Fruit fly (Drosophila melanogaster) whole organism, embryonic: ENCODE data around the gene Vti1a.

ENCODE experiments used
- Asciz ChIP-seq: fragments of 200-800 bp; sonication (Bioruptor generic); optimal IDR thresholded peaks from 2 replicates; lab custom pipeline; 2017; ENCODE audit warnings: missing biosample characterization, mild to moderate bottlenecking, missing genetic modification characterization, missing genetic modification reagents
- CG11560 ChIP-seq: fragments of 200-800 bp; sonication (Bioruptor generic); IDR thresholded peaks from 3 replicates; pipeline ENCODE4 v1.3.6; 2022; ENCODE audit warnings: missing biosample characterization, missing genetic modification characterization
- CG12391 ChIP-seq: fragments of 200-800 bp; sonication (Bioruptor generic); optimal IDR thresholded peaks from 3 replicates; lab custom pipeline; 2018; ENCODE audit warnings: missing biosample characterization, mild to moderate bottlenecking, missing genetic modification characterization, moderate library complexity
- CG14710 ChIP-seq: fragments of 200-800 bp; sonication (Bioruptor generic); optimal IDR thresholded peaks from 3 replicates; lab custom pipeline; 2019; ENCODE audit warnings: missing biosample characterization, mild to moderate bottlenecking, missing genetic modification characterization, moderate library complexity
- CG17186 ChIP-seq: fragments of 200-800 bp; sonication (Bioruptor generic); optimal IDR thresholded peaks from 3 replicates; lab custom pipeline; 2017; ENCODE audit warnings: missing biosample characterization, missing genetic modification reagents, missing genetic modification characterization
- CG18599 ChIP-seq: fragments of 200-800 bp; sonication (Bioruptor generic); optimal IDR thresholded peaks from 3 replicates; lab custom pipeline; 2017; ENCODE audit warnings: missing biosample characterization, missing genetic modification characterization, mild to moderate bottlenecking, moderate library complexity, missing genetic modification reagents
- CG18619 ChIP-seq: fragments of 200-800 bp; sonication (Bioruptor generic); optimal IDR thresholded peaks from 3 replicates; lab custom pipeline; 2017; ENCODE audit warnings: missing biosample characterization, mild to moderate bottlenecking, missing genetic modification characterization
- CG2129 ChIP-seq: fragments of 200-800 bp; sonication (Bioruptor generic); IDR thresholded peaks from 2 replicates; pipeline ENCODE4 v1.3.6; 2022; ENCODE audit warnings: missing biosample characterization, missing genetic modification characterization; ENCODE audit not compliant: partially characterized antibody
- CG32532 ChIP-seq: fragments of 200-800 bp; sonication (Bioruptor generic); IDR thresholded peaks from 2 replicates; pipeline ENCODE4 v1.3.6; 2022; ENCODE audit warnings: missing biosample characterization, missing genetic modification characterization
- CG3407 ChIP-seq: fragments of 200-800 bp; sonication (Bioruptor generic); optimal IDR thresholded peaks from 2 replicates; lab custom pipeline; 2018; ENCODE audit warnings: missing biosample characterization, mild to moderate bottlenecking, missing genetic modification characterization
- CG3838 ChIP-seq: fragments of 200-800 bp; sonication (Bioruptor generic); optimal IDR thresholded peaks from 3 replicates; lab custom pipeline; 2016; ENCODE audit warnings: missing biosample characterization, missing genetic modification characterization
- CG43689 ChIP-seq: fragments of 200-800 bp; sonication (Bioruptor generic); IDR thresholded peaks from 2 replicates; pipeline ENCODE4 v1.3.6; 2022; ENCODE audit warnings: missing biosample characterization, missing genetic modification characterization
- CG4424 ChIP-seq: fragments of 200-800 bp; sonication (Bioruptor generic); optimal IDR thresholded peaks from 3 replicates; lab custom pipeline; 2016; ENCODE audit warnings: missing biosample characterization, missing genetic modification characterization
- CG7556 ChIP-seq: fragments of 200-800 bp; sonication (Bioruptor generic); optimal IDR thresholded peaks from 2 replicates; lab custom pipeline; 2017; ENCODE audit warnings: missing biosample characterization, mild to moderate bottlenecking, missing genetic modification characterization
- CG8290 ChIP-seq, 3 experiments: fragments of 200-800 bp; sonication (Bioruptor generic); optimal IDR thresholded peaks; 2 replicates each; lab custom pipeline; 2016 to 2019; ENCODE audit warnings: missing biosample characterization in 3 of 3, missing genetic modification characterization in 3 of 3, mild to moderate bottlenecking in 2 of 3, moderate library complexity in 1 of 3
- CG9215 ChIP-seq: fragments of 200-800 bp; sonication (Bioruptor generic); IDR thresholded peaks from 2 replicates; pipeline ENCODE4 v1.3.6; 2022; ENCODE audit warnings: missing biosample characterization, missing genetic modification characterization
- CHES-1-like ChIP-seq: fragments of 200-800 bp; sonication (Bioruptor generic); optimal IDR thresholded peaks from 2 replicates; lab custom pipeline; 2016; ENCODE audit warnings: missing biosample characterization, missing genetic modification characterization
- Dll ChIP-seq: fragments of 200-800 bp; sonication (Bioruptor generic); IDR thresholded peaks from 4 replicates; pipeline ENCODE4 v1.3.6; 2022; ENCODE audit warnings: missing biosample characterization, missing genetic modification characterization; ENCODE audit not compliant: partially characterized antibody
- Doc2 ChIP-seq: fragments of 200-800 bp; sonication (Bioruptor generic); IDR thresholded peaks from 2 replicates; pipeline ENCODE4 v1.3.6; 2022; ENCODE audit warnings: missing biosample characterization, missing genetic modification characterization
- Drgx ChIP-seq: fragments of 200-800 bp; sonication (Bioruptor generic); IDR thresholded peaks from 2 replicates; pipeline ENCODE4 v1.3.6; 2022; ENCODE audit warnings: missing biosample characterization, missing genetic modification characterization
- Fer1 ChIP-seq: fragments of 200-800 bp; sonication (Bioruptor generic); optimal IDR thresholded peaks from 2 replicates; lab custom pipeline; 2017; ENCODE audit warnings: missing biosample characterization, mild to moderate bottlenecking, missing genetic modification characterization
- H15 ChIP-seq: fragments of 200-800 bp; sonication (Bioruptor generic); IDR thresholded peaks from 3 replicates; pipeline ENCODE4 v1.3.6; 2022; ENCODE audit warnings: missing biosample characterization, missing genetic modification characterization
- Hand ChIP-seq: fragments of 200-800 bp; sonication (Bioruptor generic); optimal IDR thresholded peaks from 2 replicates; lab custom pipeline; 2017; ENCODE audit warnings: mild to moderate bottlenecking, missing biosample characterization, missing genetic modification reagents, missing genetic modification characterization
- Hmr ChIP-seq: fragments of 200-800 bp; sonication (Bioruptor generic); optimal IDR thresholded peaks from 3 replicates; lab custom pipeline; 2017; ENCODE audit warnings: mild to moderate bottlenecking, missing biosample characterization, missing genetic modification reagents, missing genetic modification characterization
- Hr51 ChIP-seq, 2 experiments: fragments of 200-800 bp; sonication (Bioruptor generic); optimal IDR thresholded peaks; 2 replicates in 1 of 2; 3 replicates in 1 of 2; lab custom pipeline; 2016 to 2018; ENCODE audit warnings: missing biosample characterization in 2 of 2, missing genetic modification characterization in 2 of 2, mild to moderate bottlenecking in 1 of 2, moderate library complexity in 1 of 2
- Pdp1 ChIP-seq, 2 experiments: fragments of 200-800 bp; sonication (Bioruptor generic); optimal IDR thresholded peaks; 3 replicates each; lab custom pipeline; 2016; ENCODE audit warnings: missing biosample characterization in 2 of 2, missing genetic modification characterization in 2 of 2, mild to moderate bottlenecking in 1 of 2, moderate library complexity in 1 of 2
- Ptx1 ChIP-seq: fragments of 200-800 bp; sonication (Bioruptor generic); IDR thresholded peaks from 2 replicates; pipeline ENCODE4 v1.3.6; 2022; ENCODE audit warnings: missing biosample characterization, missing genetic modification characterization
- Rfx ChIP-seq: fragments of 200-800 bp; sonication (Bioruptor generic); IDR thresholded peaks from 2 replicates; pipeline ENCODE4 v1.3.6; 2022; ENCODE audit warnings: missing biosample characterization, missing genetic modification characterization
- Sox102F ChIP-seq: fragments of 200-800 bp; sonication (Bioruptor generic); optimal IDR thresholded peaks from 2 replicates; lab custom pipeline; 2018; ENCODE audit warnings: missing biosample characterization, mild to moderate bottlenecking, missing genetic modification characterization, moderate library complexity
- az2 ChIP-seq: fragments of 200-800 bp; sonication (Bioruptor generic); optimal IDR thresholded peaks from 3 replicates; lab custom pipeline; 2016; ENCODE audit warnings: missing biosample characterization, missing genetic modification characterization
- bowl ChIP-seq: fragments of 200-800 bp; sonication (Bioruptor generic); IDR thresholded peaks from 2 replicates; pipeline ENCODE4 v1.3.6; 2022; ENCODE audit warnings: missing biosample characterization, missing genetic modification characterization
- bsh ChIP-seq, 2 experiments: fragments of 200-800 bp; sonication (Bioruptor generic); optimal IDR thresholded peaks; 2 replicates each; lab custom pipeline; 2017 to 2018; ENCODE audit warnings: mild to moderate bottlenecking in 2 of 2, missing biosample characterization in 2 of 2, missing genetic modification characterization in 2 of 2, moderate library complexity in 1 of 2
- caup ChIP-seq: fragments of 200-800 bp; sonication (Bioruptor generic); optimal IDR thresholded peaks from 3 replicates; lab custom pipeline; 2017; ENCODE audit warnings: missing biosample characterization, mild to moderate bottlenecking, missing genetic modification characterization, moderate library complexity; ENCODE audit not compliant: severe bottlenecking
- ci ChIP-seq: fragments of 200-800 bp; sonication (Bioruptor generic); IDR thresholded peaks from 3 replicates; pipeline ENCODE4 v1.3.6; 2022; ENCODE audit warnings: missing biosample characterization, missing genetic modification characterization
- cwo ChIP-seq: fragments of 200-800 bp; sonication (Bioruptor generic); optimal IDR thresholded peaks from 3 replicates; lab custom pipeline; 2017; ENCODE audit warnings: missing biosample characterization, missing genetic modification characterization, mild to moderate bottlenecking, moderate library complexity, missing genetic modification reagents
- esg ChIP-seq: fragments of 200-800 bp; sonication (Bioruptor generic); conservative IDR thresholded peaks from 2 replicates; pipeline ENCODE4 v1.3.6; 2022; ENCODE audit warnings: missing biosample characterization, missing genetic modification characterization
- fd96Cb ChIP-seq: fragments of 200-800 bp; sonication (Bioruptor generic); optimal IDR thresholded peaks from 2 replicates; lab custom pipeline; 2018; ENCODE audit warnings: missing biosample characterization, mild to moderate bottlenecking, missing genetic modification characterization, moderate library complexity
- gsb ChIP-seq: fragments of 200-800 bp; sonication (Bioruptor generic); IDR thresholded peaks from 2 replicates; pipeline ENCODE4 v1.3.6; 2022; ENCODE audit warnings: missing biosample characterization, missing genetic modification characterization
- hkb ChIP-seq, 2 experiments: fragments of 200-800 bp in 1 of 2; fragments of >200 bp in 1 of 2; sonication (Bioruptor generic) in 1 of 2; IDR thresholded peaks in 1 of 2; optimal IDR thresholded peaks in 1 of 2; 2 replicates each; pipeline versions ENCODE4 v1.3.6 to Lab custom; 2017 to 2022; ENCODE audit warnings: missing biosample characterization in 1 of 2, missing genetic modification characterization in 1 of 2
- insv ChIP-seq, 2 experiments: fragments of 200-800 bp; sonication (Bioruptor generic); optimal IDR thresholded peaks; 3 replicates each; lab custom pipeline; 2016 to 2018; ENCODE audit warnings: missing biosample characterization in 2 of 2, missing genetic modification characterization in 2 of 2
- mirr ChIP-seq: fragments of 200-800 bp; sonication (Bioruptor generic); optimal IDR thresholded peaks from 3 replicates; lab custom pipeline; 2018; ENCODE audit warnings: missing biosample characterization, mild to moderate bottlenecking, missing genetic modification characterization
- nmo ChIP-seq: fragments of 200-800 bp; sonication (Bioruptor generic); optimal IDR thresholded peaks from 2 replicates; lab custom pipeline; 2018; ENCODE audit warnings: missing biosample characterization, mild to moderate bottlenecking, missing genetic modification characterization, moderate library complexity
- slp2 ChIP-seq: fragments of 200-800 bp; sonication (Bioruptor generic); optimal IDR thresholded peaks from 2 replicates; lab custom pipeline; 2016; ENCODE audit warnings: missing biosample characterization, missing genetic modification characterization
- trem ChIP-seq: fragments of 200-800 bp; optimal IDR thresholded peaks from 3 replicates; lab custom pipeline; 2019; ENCODE audit warnings: missing biosample characterization, mild to moderate bottlenecking, missing genetic modification characterization, moderate library complexity
- unpg ChIP-seq: fragments of 200-800 bp; sonication (Bioruptor generic); optimal IDR thresholded peaks from 3 replicates; lab custom pipeline; 2018; ENCODE audit warnings: missing biosample characterization, mild to moderate bottlenecking, missing genetic modification characterization, moderate library complexity
- vfl ChIP-seq: fragments of 200-800 bp; sonication (Bioruptor generic); optimal IDR thresholded peaks from 2 replicates; lab custom pipeline; 2016; ENCODE audit warnings: missing biosample characterization, missing genetic modification characterization

The Vti1a gene

DNA sequence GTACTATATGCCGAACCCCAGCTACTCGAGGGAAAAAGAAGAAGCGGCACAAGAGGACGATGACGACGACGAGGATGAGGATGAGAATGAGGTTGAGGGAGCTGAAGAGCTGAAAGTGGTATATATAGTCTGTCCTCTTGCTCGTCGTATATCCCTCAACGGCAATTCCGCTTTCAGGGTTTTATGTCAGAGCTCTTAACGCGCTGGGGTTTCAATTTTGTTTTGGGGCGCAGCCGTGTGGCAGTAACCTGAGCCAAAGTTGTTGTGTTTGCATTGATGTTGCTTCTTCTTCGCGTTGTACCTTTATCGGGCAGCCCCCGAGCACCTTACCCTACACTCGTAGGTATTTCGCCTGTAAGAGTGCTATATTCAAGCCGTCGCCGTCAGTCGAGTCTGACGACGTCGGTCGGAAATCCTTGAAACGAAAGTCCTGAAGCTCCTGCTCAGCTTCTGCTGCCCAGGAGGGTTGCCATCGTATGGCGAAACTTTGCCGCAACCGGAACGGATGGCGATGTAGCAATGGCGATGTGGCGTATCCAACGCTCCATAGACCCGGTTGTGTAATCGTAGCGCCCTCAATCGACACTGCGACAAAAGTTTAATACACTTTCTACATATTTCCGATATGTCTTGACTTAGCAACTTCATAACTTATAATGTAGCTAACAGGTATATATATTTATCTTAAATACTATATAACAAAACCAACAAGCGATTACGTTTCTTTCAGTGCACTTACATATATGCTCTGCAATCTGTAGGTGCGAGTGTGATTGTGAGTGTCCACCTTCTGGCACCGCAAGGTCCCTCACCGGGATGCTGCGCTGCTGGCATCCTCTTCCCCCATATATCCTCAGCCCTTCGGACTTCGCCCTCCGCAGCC lies 12.2 kb upstream of the Vti1a start (continued):
- peak; percentile 15 for TF ChIP-seq CG14710 (tag; lab: Kevin White, UChicago)
- no peak for TF ChIP-seq vfl (GFP tag; lab: Kevin White, UChicago)
- peak; percentile 60 for TF ChIP-seq Ptx1 (GFP tag; lab: Robert Waterston, UW)
- peak in 1 of 2 experiments; percentile 46 for TF ChIP-seq Pdp1 (GFP tag; optimal IDR thresholded peaks at IDR 0.05; lab: Kevin White, UChicago)
- 0 out of 2 replicates have a peak, but pooled peaks have one; percentile 43 for TF ChIP-seq esg (GFP tag; lab: Robert Waterston, UW)
- TF ChIP-seq Hmr (GFP tag; lab: Kevin White, UChicago) = peak; percentile 35
- TF ChIP-seq bowl = no peak
- no peak for TF ChIP-seq Dll (GFP tag; lab: Robert Waterston, UW)
- no peak for TF ChIP-seq trem (tag; lab: Kevin White, UChicago)
- no peak for TF ChIP-seq slp2 (GFP tag; lab: Kevin White, UChicago)
- peak; percentile 3 for TF ChIP-seq Fer1
- TF ChIP-seq Doc2 (GFP tag; lab: Robert Waterston, UW) = no peak
- peak; percentile 57; the same call in 1 of the 2 replicates for TF ChIP-seq CG32532
- TF ChIP-seq Sox102F = peak; percentile 56
- TF ChIP-seq az2 (GFP tag; lab: Kevin White, UChicago) = peak; percentile 31
- TF ChIP-seq gsb (GFP tag; lab: Robert Waterston, UW) = no peak
- TF ChIP-seq CG7556 = peak; percentile 11
- TF ChIP-seq CG8290 (GFP tag; optimal IDR thresholded peaks at IDR 0.05; lab: Kevin White, UChicago) = no peak
- no peak for TF ChIP-seq CG8290 (tag; optimal IDR thresholded peaks at IDR 0.05; lab: Kevin White, UChicago)
- TF ChIP-seq caup (GFP tag; lab: Kevin White, UChicago) = peak; percentile 24
- no peak for TF ChIP-seq CG43689 (GFP tag; lab: Robert Waterston, UW)
- no peak for TF ChIP-seq CG17186 (GFP tag; lab: Kevin White, UChicago)
- peak; percentile 59; the same call in 1 of the 2 replicates for TF ChIP-seq Rfx (GFP tag; lab: Robert Waterston, UW)
- TF ChIP-seq ci (GFP tag; lab: Robert Waterston, UW) = peak; percentile 59; the same call in 2 of the 3 replicates
- peak; percentile 63 for TF ChIP-seq CG18599 (GFP tag; lab: Kevin White, UChicago)
- no peak for TF ChIP-seq hkb (optimal IDR thresholded peaks at IDR 0.05; lab: Kevin White, UChicago)
- TF ChIP-seq hkb (GFP tag; IDR thresholded peaks at IDR 0.05; lab: Robert Waterston, UW) = peak; percentile 67; the same call in 1 of the 2 replicates
- TF ChIP-seq mirr (GFP tag; lab: Kevin White, UChicago) = no peak
- TF ChIP-seq cwo (GFP tag; lab: Kevin White, UChicago) = peak; percentile 34
- TF ChIP-seq CG18619 = no peak
- no peak for TF ChIP-seq CG3838 (GFP tag; lab: Kevin White, UChicago)
- no peak for TF ChIP-seq CG2129 (GFP tag; lab: Robert Waterston, UW)
- TF ChIP-seq Hand (GFP tag; lab: Kevin White, UChicago) = no peak
- TF ChIP-seq CG12391 (tag; lab: Kevin White, UChicago) = peak; percentile 37
- peak; percentile 36 for TF ChIP-seq unpg (GFP tag; lab: Kevin White, UChicago)
- peak; percentile 15 for TF ChIP-seq CG4424
- TF ChIP-seq nmo (GFP tag; lab: Kevin White, UChicago) = peak; percentile 6
- peak in 1 of 2 experiments; percentile 49 for TF ChIP-seq bsh (GFP tag; optimal IDR thresholded peaks at IDR 0.05; lab: Kevin White, UChicago)
- 0 out of 3 replicates have a peak, but pooled peaks have one; percentile 43 for TF ChIP-seq CG11560
- no peak for TF ChIP-seq Asciz (GFP tag; lab: Kevin White, UChicago)
- TF ChIP-seq H15 (GFP tag; lab: Robert Waterston, UW) = 0 out of 3 replicates have a peak, but pooled peaks have one; percentile 34
- no peak for TF ChIP-seq CHES-1-like
- TF ChIP-seq Drgx (GFP tag; lab: Robert Waterston, UW) = peak; percentile 48
- TF ChIP-seq CG3407 = peak; percentile 30
- TF ChIP-seq Hr51 (GFP tag; optimal IDR thresholded peaks at IDR 0.05; lab: Kevin White, UChicago) = peak in 1 of 2 experiments; percentile 54
- peak; percentile 28 for TF ChIP-seq fd96Cb
- TF ChIP-seq CG9215 (GFP tag; lab: Robert Waterston, UW) = peak; percentile 22; the same call in 1 of the 2 replicates
- TF ChIP-seq insv (GFP tag; optimal IDR thresholded peaks at IDR 0.05; lab: Kevin White, UChicago) = no peak
